Fruit fly (Drosophila melanogaster): ENCODE data around the gene tim.
A peak's percentile ranks its signal among the peaks of the same experiment; 100 is the strongest.

The tim gene

dm6 chr2L:3506806-3507205 is 1.1 kb downstream of the tim start (continued):
- TF ChIP-seq CG2889 (GFP tag; IDR thresholded peaks at IDR 0.05) = no peak
- no peak for TF ChIP-seq Lpt (GFP tag; optimal IDR thresholded peaks at IDR 0.05)
- TF ChIP-seq YL-1 (GFP tag; optimal IDR thresholded peaks at IDR 0.05) = no peak
- TF ChIP-seq Ada2b (GFP tag; IDR thresholded peaks at IDR 0.05) = no peak
- TF ChIP-seq fd64A (GFP tag; optimal IDR thresholded peaks at IDR 0.05) = no peak
- peak; percentile 16 for TF ChIP-seq Ets65A (GFP tag)
- TF ChIP-seq az2 (GFP tag; optimal IDR thresholded peaks at IDR 0.05) = peak; percentile 12
- TF ChIP-seq jing (GFP tag; optimal IDR thresholded peaks at IDR 0.05) = no peak
- 0 out of 2 replicates have a peak, but pooled peaks have one; percentile 16 for TF ChIP-seq sisA (GFP tag; IDR thresholded peaks at IDR 0.05)
- TF ChIP-seq CG6689 (GFP tag; IDR thresholded peaks at IDR 0.05) = 0 out of 2 replicates have a peak, but pooled peaks have one; percentile 25
- TF ChIP-seq her (GFP tag; optimal IDR thresholded peaks at IDR 0.05) = no peak
- TF ChIP-seq CG8924 (tag; optimal IDR thresholded peaks at IDR 0.05) = no peak
- no peak for TF ChIP-seq CG10462 (GFP tag; optimal IDR thresholded peaks at IDR 0.05)
- no peak for TF ChIP-seq tx (GFP tag; optimal IDR thresholded peaks at IDR 0.05)

dm6 chr2L:3506322-3506721 is 1.6 kb downstream of the tim start:
- TF ChIP-seq Nf-YA (GFP tag; IDR thresholded peaks at IDR 0.05) (no peak), otp (GFP tag; IDR thresholded peaks at IDR 0.05) (no peak), Hr78 (GFP tag; optimal IDR thresholded peaks at IDR 0.05) (peak in 1 of 2 experiments; percentile 91), CG11085 (GFP tag; IDR thresholded peaks at IDR 0.05) (no peak)

DNA sequence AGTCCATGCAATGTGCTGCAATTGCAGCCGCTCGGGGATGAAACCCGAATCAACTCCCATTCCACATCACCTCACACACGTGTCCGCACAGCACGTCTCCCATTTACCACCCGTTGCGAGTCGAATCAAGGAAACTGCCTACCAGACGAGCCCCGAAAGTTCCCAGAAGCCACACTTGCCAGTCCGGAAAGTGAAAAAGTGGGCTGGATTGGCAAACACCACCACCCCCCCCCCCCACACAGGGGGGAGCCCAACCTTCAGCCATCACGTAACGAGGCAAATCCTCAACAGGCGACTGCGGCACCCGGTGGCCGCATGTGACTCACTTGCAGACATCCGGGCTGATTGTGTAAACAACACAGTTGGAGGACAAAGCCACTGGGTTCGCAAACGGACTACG is 3.1 kb downstream of the tim start:
- TF ChIP-seq crp (GFP tag; optimal IDR thresholded peaks at IDR 0.05) = no peak
- no peak for TF ChIP-seq CG9797 (GFP tag; optimal IDR thresholded peaks at IDR 0.05)
- TF ChIP-seq CG2712 (tag; optimal IDR thresholded peaks at IDR 0.05) = no peak
- no peak for TF ChIP-seq CG9817 (tag; optimal IDR thresholded peaks at IDR 0.05)
- TF ChIP-seq ac (GFP tag; optimal IDR thresholded peaks at IDR 0.05) = no peak
- TF ChIP-seq Ets65A (GFP tag) = peak; percentile 17
- peak; percentile 0 for TF ChIP-seq mirr (GFP tag; optimal IDR thresholded peaks at IDR 0.05)
- peak; percentile 96 for TF ChIP-seq Hey (tag; optimal IDR thresholded peaks at IDR 0.05)
- peak; percentile 70 for TF ChIP-seq crol (GFP tag; IDR thresholded peaks at IDR 0.05)
- peak; percentile 78 for TF ChIP-seq Hr39 (optimal IDR thresholded peaks at IDR 0.05)
- TF ChIP-seq CG17328 (GFP tag; IDR thresholded peaks at IDR 0.05) = no peak
- TF ChIP-seq gsb-n (tag; optimal IDR thresholded peaks at IDR 0.05) = peak; percentile 6

- no peak for TF ChIP-seq Sin3A (optimal IDR thresholded peaks at IDR 0.05)
- TF ChIP-seq Ets65A (GFP tag) = peak; percentile 63
- TF ChIP-seq CG8478 (optimal IDR thresholded peaks at IDR 0.05) = peak; percentile 62
Measured at dm6 chr2L:3495465-3495864, 12.5 kb downstream of the tim start.

DNA sequence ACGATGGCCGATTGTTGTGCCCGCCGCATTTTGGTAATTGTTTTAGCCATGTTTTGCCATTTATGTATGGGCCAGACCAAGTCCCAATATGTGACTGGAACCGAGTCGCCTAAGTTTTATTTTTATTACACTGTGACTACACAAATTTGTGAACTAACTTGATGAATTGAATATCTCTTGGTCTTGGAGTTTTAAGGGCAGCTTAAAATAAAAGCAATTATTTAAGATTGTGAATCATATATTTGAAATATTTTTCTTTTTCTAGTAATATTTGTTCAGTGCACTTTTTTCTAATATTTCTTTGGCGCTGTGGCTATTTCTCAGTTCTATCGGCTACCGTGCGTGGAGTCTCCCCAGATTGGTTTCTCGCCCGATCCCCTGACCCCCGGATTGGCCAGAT is 14.4 kb downstream of the tim start:
- TF ChIP-seq CG4282 (GFP tag; optimal IDR thresholded peaks at IDR 0.05) (no peak), wdn (GFP tag; IDR thresholded peaks at IDR 0.05) (no peak), Bgb (GFP tag; IDR thresholded peaks at IDR 0.05; ENCODE audit: partially characterized antibody) (no peak), Ets65A (GFP tag) (peak; percentile 62)

DNA sequence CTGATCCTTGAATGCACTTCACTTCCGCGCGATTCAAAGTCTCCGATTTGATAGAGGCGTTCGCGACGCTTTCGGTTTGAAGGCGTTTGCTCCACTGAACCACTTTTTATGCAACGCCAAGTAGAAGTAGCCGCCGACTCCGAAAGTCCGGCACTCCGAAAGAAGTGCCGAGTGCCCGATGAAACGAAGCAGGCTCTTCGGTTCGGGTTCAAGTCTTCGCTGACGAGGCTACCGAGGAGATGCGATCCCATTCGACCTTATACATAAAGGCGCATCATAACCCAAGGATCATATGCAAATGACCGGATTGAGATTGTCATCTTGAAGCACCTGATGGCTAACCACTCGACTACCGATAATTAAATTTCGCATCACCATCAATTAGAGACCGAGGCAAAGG is 16.9 kb downstream of the tim start, which contains the start of gene CG15414:
CG15414 (minus strand) TSS at position 101 of the 400 bp plus-strand sequence.
- TF ChIP-seq CG9609 (GFP tag; optimal IDR thresholded peaks at IDR 0.05) (no peak), CTCF (GFP tag; optimal IDR thresholded peaks at IDR 0.05) (peak; percentile 19), Drgx (GFP tag; IDR thresholded peaks at IDR 0.05) (no peak), vvl (GFP tag; IDR thresholded peaks at IDR 0.05) (no peak), CG4282 (GFP tag; optimal IDR thresholded peaks at IDR 0.05) (no peak)
